Fruit fly (Drosophila melanogaster) whole organism, prepupa: ENCODE measurements around the gene CG12118.
A peak's percentile ranks its signal among the peaks of the same experiment; 100 is the strongest.

ENCODE experiments used
- Blimp-1 ChIP-seq: fragments of 200-800 bp; sonication (Bioruptor generic); optimal IDR thresholded peaks from 3 replicates; lab custom pipeline; 2017; ENCODE audit warnings: missing biosample characterization, missing genetic modification characterization, mild to moderate bottlenecking, moderate library complexity, missing genetic modification reagents
- CG10631 ChIP-seq: fragments of 200-800 bp; sonication (Bioruptor generic); optimal IDR thresholded peaks from 2 replicates; lab custom pipeline; 2016; ENCODE audit warnings: missing biosample characterization, missing genetic modification characterization
- CG11762 ChIP-seq: fragments of 200-800 bp; sonication (Bioruptor generic); optimal IDR thresholded peaks from 3 replicates; lab custom pipeline; 2016; ENCODE audit warnings: missing biosample characterization, missing genetic modification characterization; ENCODE audit not compliant: insufficient read depth
- CG11902 ChIP-seq: fragments of 200-800 bp; sonication (Bioruptor generic); optimal IDR thresholded peaks from 3 replicates; lab custom pipeline; 2016; ENCODE audit warnings: missing biosample characterization, missing genetic modification characterization
- CG15336 ChIP-seq: fragments of 200-800 bp; sonication (Bioruptor generic); IDR thresholded peaks from 2 replicates; pipeline ENCODE4 v1.3.6; 2022; ENCODE audit warnings: missing biosample characterization, missing genetic modification characterization
- CG1621 ChIP-seq: fragments of 200-800 bp; sonication (Bioruptor generic); optimal IDR thresholded peaks from 3 replicates; lab custom pipeline; 2018; ENCODE audit warnings: missing biosample characterization, mild to moderate bottlenecking, missing genetic modification characterization
- CG16779 ChIP-seq: fragments of 200-800 bp; sonication (Bioruptor generic); optimal IDR thresholded peaks from 3 replicates; lab custom pipeline; 2017; ENCODE audit warnings: missing biosample characterization, mild to moderate bottlenecking, missing genetic modification characterization
- CG3032 ChIP-seq: fragments of 200-800 bp; optimal IDR thresholded peaks from 2 replicates; lab custom pipeline; 2019; ENCODE audit warnings: missing biosample characterization, mild to moderate bottlenecking, missing genetic modification characterization, moderate library complexity
- CG31627 ChIP-seq: fragments of 200-800 bp; sonication (Bioruptor generic); optimal IDR thresholded peaks from 3 replicates; lab custom pipeline; 2016; ENCODE audit warnings: missing biosample characterization, missing genetic modification characterization
- CG3919 ChIP-seq: fragments of 200-800 bp; sonication (Bioruptor generic); optimal IDR thresholded peaks from 3 replicates; lab custom pipeline; 2016; ENCODE audit warnings: missing biosample characterization, missing genetic modification characterization
- CG4318 ChIP-seq: fragments of 200-800 bp; sonication (Bioruptor generic); optimal IDR thresholded peaks from 3 replicates; lab custom pipeline; 2017; ENCODE audit warnings: missing biosample characterization, mild to moderate bottlenecking, missing genetic modification characterization
- CG6276 ChIP-seq: fragments of 200-800 bp; sonication (Bioruptor generic); optimal IDR thresholded peaks from 2 replicates; lab custom pipeline; 2017; ENCODE audit warnings: missing biosample characterization, mild to moderate bottlenecking, missing genetic modification characterization
- CG6792 ChIP-seq: fragments of 200-800 bp; sonication (Bioruptor generic); optimal IDR thresholded peaks from 3 replicates; lab custom pipeline; 2016; ENCODE audit warnings: missing biosample characterization, missing genetic modification characterization
- CG6808 ChIP-seq: fragments of 200-800 bp; sonication (Bioruptor generic); optimal IDR thresholded peaks from 3 replicates; lab custom pipeline; 2017; ENCODE audit warnings: missing biosample characterization, missing genetic modification characterization, mild to moderate bottlenecking, moderate library complexity, missing genetic modification reagents
- CG6854 ChIP-seq: fragments of 200-800 bp; sonication (Bioruptor generic); optimal IDR thresholded peaks from 2 replicates; lab custom pipeline; 2017; ENCODE audit warnings: missing biosample characterization, mild to moderate bottlenecking, missing genetic modification characterization
- CG7368 ChIP-seq: fragments of 200-800 bp; sonication (Bioruptor generic); optimal IDR thresholded peaks from 3 replicates; lab custom pipeline; 2016; ENCODE audit warnings: missing biosample characterization, missing genetic modification characterization
- CG8119 ChIP-seq: fragments of 200-800 bp; sonication (Bioruptor generic); IDR thresholded peaks from 3 replicates; pipeline ENCODE4 v1.3.6; 2022; ENCODE audit warnings: missing biosample characterization, missing genetic modification characterization
- CG8319 ChIP-seq: fragments of 200-800 bp; sonication (Bioruptor generic); optimal IDR thresholded peaks from 3 replicates; lab custom pipeline; 2016; ENCODE audit warnings: missing biosample characterization, missing genetic modification characterization
- CG8632 ChIP-seq: fragments of 200-800 bp; sonication (Bioruptor generic); optimal IDR thresholded peaks from 3 replicates; lab custom pipeline; 2016; ENCODE audit warnings: missing biosample characterization, missing genetic modification characterization
- CG9139 ChIP-seq: fragments of 200-800 bp; sonication (Bioruptor generic); optimal IDR thresholded peaks from 3 replicates; lab custom pipeline; 2017; ENCODE audit warnings: missing biosample characterization, mild to moderate bottlenecking, missing genetic modification characterization
- Eip75B ChIP-seq: fragments of 200-800 bp; sonication (Bioruptor generic); optimal IDR thresholded peaks from 3 replicates; lab custom pipeline; 2016; ENCODE audit warnings: missing biosample characterization, missing genetic modification characterization
- Eip78C ChIP-seq: fragments of 200-800 bp; sonication (Bioruptor generic); peaks from one replicate; lab custom pipeline; 2016; ENCODE audit warnings: missing biosample characterization, missing genetic modification characterization
- Ets96B ChIP-seq: fragments of 200-800 bp; optimal IDR thresholded peaks from 2 replicates; lab custom pipeline; 2019; ENCODE audit warnings: missing biosample characterization, mild to moderate bottlenecking, missing genetic modification characterization, moderate library complexity
- Hr38 ChIP-seq: sonication (Bioruptor generic); optimal IDR thresholded peaks from 2 replicates; lab custom pipeline; 2016; ENCODE audit warnings: missing biosample characterization, missing genetic modification characterization
- Hr4 ChIP-seq: fragments of 200-800 bp; sonication (Bioruptor generic); optimal IDR thresholded peaks from 3 replicates; lab custom pipeline; 2016; ENCODE audit warnings: missing biosample characterization, missing genetic modification characterization
- OdsH ChIP-seq: fragments of 200-800 bp; sonication (Bioruptor generic); optimal IDR thresholded peaks from 3 replicates; lab custom pipeline; 2016; ENCODE audit warnings: missing biosample characterization, missing genetic modification characterization
- Sox102F ChIP-seq: fragments of 200-800 bp; sonication (Bioruptor generic); optimal IDR thresholded peaks from 2 replicates; lab custom pipeline; 2016; ENCODE audit warnings: missing biosample characterization, mild to moderate bottlenecking, missing genetic modification characterization
- Sox14 ChIP-seq: fragments of 200-800 bp; sonication (Bioruptor generic); optimal IDR thresholded peaks from 3 replicates; lab custom pipeline; 2016; ENCODE audit warnings: missing biosample characterization, missing genetic modification characterization
- Sox15 ChIP-seq: fragments of 200-800 bp; sonication (Bioruptor generic); optimal IDR thresholded peaks from 3 replicates; lab custom pipeline; 2016; ENCODE audit warnings: missing biosample characterization, missing genetic modification characterization
- acj6 ChIP-seq: fragments of 200-800 bp; sonication (Bioruptor generic); optimal IDR thresholded peaks from 3 replicates; lab custom pipeline; 2016; ENCODE audit warnings: missing biosample characterization, missing genetic modification characterization
- dac ChIP-seq: fragments of 200-800 bp; sonication (Bioruptor generic); optimal IDR thresholded peaks from 2 replicates; lab custom pipeline; 2017; ENCODE audit warnings: missing biosample characterization, mild to moderate bottlenecking, missing genetic modification characterization
- dsx ChIP-seq: fragments of 200-800 bp; optimal IDR thresholded peaks from 3 replicates; lab custom pipeline; 2019; ENCODE audit warnings: missing biosample characterization, mild to moderate bottlenecking, missing genetic modification characterization, moderate library complexity; ENCODE audit not compliant: poor library complexity, severe bottlenecking
- eg ChIP-seq: fragments of 200-800 bp; sonication (Bioruptor generic); IDR thresholded peaks from 3 replicates; pipeline ENCODE4 v1.3.6; 2022; ENCODE audit warnings: missing biosample characterization, missing genetic modification characterization
- esn ChIP-seq: fragments of 200-800 bp; sonication (Bioruptor generic); optimal IDR thresholded peaks from 2 replicates; lab custom pipeline; 2016; ENCODE audit warnings: missing biosample characterization, mild to moderate bottlenecking, missing genetic modification characterization, moderate library complexity
- fd59A ChIP-seq: fragments of 200-800 bp; sonication (Bioruptor generic); optimal IDR thresholded peaks from 2 replicates; lab custom pipeline; 2017; ENCODE audit warnings: missing biosample characterization, mild to moderate bottlenecking, missing genetic modification characterization, missing genetic modification reagents
- net ChIP-seq: fragments of 200-800 bp; sonication (Bioruptor generic); optimal IDR thresholded peaks from 3 replicates; lab custom pipeline; 2016; ENCODE audit warnings: missing biosample characterization, missing genetic modification characterization
- salr ChIP-seq, 2 experiments: fragments of 200-800 bp; sonication (Bioruptor generic); optimal IDR thresholded peaks; 3 replicates each; lab custom pipeline; 2016 to 2018; ENCODE audit warnings: missing biosample characterization in 2 of 2, missing genetic modification characterization in 2 of 2, mild to moderate bottlenecking in 1 of 2
- spab ChIP-seq: fragments of 200-800 bp; sonication (Bioruptor generic); optimal IDR thresholded peaks from 2 replicates; lab custom pipeline; 2017; ENCODE audit warnings: missing biosample characterization, mild to moderate bottlenecking, missing genetic modification characterization, missing genetic modification reagents
- ss ChIP-seq, 2 experiments: fragments of 200-800 bp; sonication (Bioruptor generic); optimal IDR thresholded peaks; 2 replicates in 1 of 2; 3 replicates in 1 of 2; lab custom pipeline; 2017 to 2018; ENCODE audit warnings: mild to moderate bottlenecking in 2 of 2, missing biosample characterization in 2 of 2, missing genetic modification characterization in 2 of 2, moderate library complexity in 1 of 2
- svp ChIP-seq: fragments of 200-800 bp; sonication (Bioruptor generic); peaks from one replicate; lab custom pipeline; 2016; ENCODE audit warnings: missing biosample characterization, missing genetic modification characterization
- topi ChIP-seq: fragments of 200-800 bp; sonication (Bioruptor generic); optimal IDR thresholded peaks from 3 replicates; lab custom pipeline; 2016; ENCODE audit warnings: missing biosample characterization, missing genetic modification characterization

Gene CG12118

dm6 chrX:9216572-9216971, 20.4 kb upstream of the CG12118 start, which contains the start of gene CG15369:
TSS of gene CG15369 (plus strand) at chrX:9216872.
- no peak for TF ChIP-seq CG4318 (GFP tag; lab: Kevin White, UChicago)
- TF ChIP-seq CG16779 (tag; lab: Kevin White, UChicago): no peak
- peak; percentile 60 for TF ChIP-seq svp
- TF ChIP-seq Eip78C: no peak

dm6 chrX:9215485-9215884, 19.3 kb upstream of the CG12118 start, which contains the start of gene CG15368:
TSS of gene CG15368 (plus strand) at chrX:9215785.
- TF ChIP-seq esn (GFP tag; lab: Kevin White, UChicago): no peak
- no peak for TF ChIP-seq CG3919
- TF ChIP-seq CG4318 (GFP tag; lab: Kevin White, UChicago): no peak
- no peak for TF ChIP-seq svp
- TF ChIP-seq Blimp-1 (GFP tag; lab: Kevin White, UChicago): no peak

- TF ChIP-seq dac (no peak), svp (peak; percentile 37), CG11902 (no peak)
Measured at dm6 chrX:9214576-9214975, 18.4 kb upstream of the CG12118 start, which contains the start of gene Obp8a. TSS of gene Obp8a (plus strand) at chrX:9214876.

dm6 chrX:9210787-9211186, 14.6 kb upstream of the CG12118 start, which contains the start of gene SmydA-9:
TSS of gene SmydA-9 (minus strand) at chrX:9210887.
- TF ChIP-seq Eip78C (peak; percentile 30), CG6792 (no peak), svp (peak; percentile 23), Sox102F (no peak), topi (peak; percentile 10)

- TF ChIP-seq OdsH (GFP tag; lab: Kevin White, UChicago) (peak; percentile 2), dsx (GFP tag; lab: Kevin White, UChicago) (peak; percentile 54), CG1621 (tag; lab: Kevin White, UChicago) (peak; percentile 54), CG7368 (no peak), CG11762 (GFP tag; lab: Kevin White, UChicago) (peak; percentile 24), ss (GFP tag; optimal IDR thresholded peaks at IDR 0.05; lab: Kevin White, UChicago) (peak in 1 of 2 experiments; percentile 10), Hr38 (GFP tag; lab: Kevin White, UChicago) (no peak), Sox15 (no peak), CG8119 (peak; percentile 64; the same call in 2 of the 3 replicates), esn (GFP tag; lab: Kevin White, UChicago) (no peak), Hr4 (GFP tag; lab: Kevin White, UChicago) (peak; percentile 16), CG11902 (no peak), CG6854 (GFP tag; lab: Kevin White, UChicago) (no peak), CG3032 (tag; lab: Kevin White, UChicago) (peak; percentile 48), eg (GFP tag; lab: Robert Waterston, UW) (peak; percentile 83), Eip78C (peak; percentile 52), CG15336 (peak; percentile 66), CG8319 (GFP tag; lab: Kevin White, UChicago) (no peak), Sox14 (GFP tag; lab: Kevin White, UChicago) (no peak), CG6276 (GFP tag; lab: Kevin White, UChicago) (peak; percentile 70), acj6 (peak; percentile 16), Blimp-1 (GFP tag; lab: Kevin White, UChicago) (no peak), CG6808 (GFP tag; lab: Kevin White, UChicago) (peak; percentile 18), net (no peak), CG31627 (GFP tag; lab: Kevin White, UChicago) (no peak), CG9139 (no peak), Ets96B (peak; percentile 63), Eip75B (GFP tag; lab: Kevin White, UChicago) (no peak), fd59A (GFP tag; lab: Kevin White, UChicago) (peak; percentile 26), CG8632 (GFP tag; lab: Kevin White, UChicago) (no peak), CG10631 (GFP tag; lab: Kevin White, UChicago) (peak; percentile 25), spab (peak; percentile 20), CG4318 (GFP tag; lab: Kevin White, UChicago) (peak; percentile 54), salr (GFP tag; optimal IDR thresholded peaks at IDR 0.05; lab: Kevin White, UChicago) (peak; percentile 20 to 48)
Measured at dm6 chrX:9201866-9202681, 5.9 kb upstream of the CG12118 start.
